ENCODE assay signal across 7 worm cellular contexts in genomic region chrX:4587934-4588333, ce11.
TF ChIP-seq lines count a peak whose summit lies in the region.

No protein-coding gene starts in this region.

TF ChIP-seq in whole organism, L1 larva, 84 proteins besides CTCF, POLR2A, EP300 and RAD21 (continues in another document):
- TF ChIP-seq zip-4 (GFP tag; optimal IDR thresholded peaks at IDR 0.05; lab: Kevin White, UChicago), result no peak
- TF ChIP-seq lin-35 (GFP tag; optimal IDR thresholded peaks at IDR 0.05; lab: Kevin White, UChicago), result peak; percentile 10 to 60
- no peak for TF ChIP-seq nhr-85 (tag; lab: Kevin White, UChicago)
- TF ChIP-seq lin-13 (GFP tag; optimal IDR thresholded peaks at IDR 0.05; lab: Kevin White, UChicago), result peak; percentile 45
- peak; percentile 54 for TF ChIP-seq nhr-47 (tag; optimal IDR thresholded peaks at IDR 0.05; lab: Kevin White, UChicago)
- no peak for TF ChIP-seq nhr-12 (tag; optimal IDR thresholded peaks at IDR 0.05; lab: Kevin White, UChicago)
- TF ChIP-seq mef-2 (tag; optimal IDR thresholded peaks at IDR 0.05; lab: Kevin White, UChicago), result no peak
- TF ChIP-seq mdl-1 (tag; optimal IDR thresholded peaks at IDR 0.05; lab: Kevin White, UChicago), result peak in 1 of 2 experiments; percentile 14
- TF ChIP-seq xbp-1 (tag; optimal IDR thresholded peaks at IDR 0.05; lab: Kevin White, UChicago), result peak; percentile 66
- peak; percentile 80 for TF ChIP-seq mep-1 (tag; optimal IDR thresholded peaks at IDR 0.05; lab: Kevin White, UChicago)
- TF ChIP-seq sup-37 (GFP tag; optimal IDR thresholded peaks at IDR 0.05; lab: Kevin White, UChicago), result no peak
- peak; percentile 60 for TF ChIP-seq nhr-71 (tag; optimal IDR thresholded peaks at IDR 0.05; lab: Kevin White, UChicago)
- TF ChIP-seq swsn-7 (tag; optimal IDR thresholded peaks at IDR 0.05; lab: Kevin White, UChicago), result peak; percentile 53

TF ChIP-seq in whole organism, L2 larva, 48 proteins besides CTCF, POLR2A, EP300 and RAD21 (continues in another document):
- TF ChIP-seq nhr-237 (tag; optimal IDR thresholded peaks at IDR 0.05; lab: Kevin White, UChicago) (no peak), C34F6.9 (tag; optimal IDR thresholded peaks at IDR 0.05; lab: Kevin White, UChicago) (peak; percentile 63), nhr-23 (tag; optimal IDR thresholded peaks at IDR 0.05; lab: Kevin White, UChicago) (no peak), Y55F3AM.14 (GFP tag; optimal IDR thresholded peaks at IDR 0.05; lab: Kevin White, UChicago) (no peak), unc-55 (GFP tag; optimal IDR thresholded peaks at IDR 0.05; lab: Kevin White, UChicago) (peak; percentile 67), nhr-129 (tag; optimal IDR thresholded peaks at IDR 0.05; lab: Kevin White, UChicago) (peak; percentile 44), sem-4 (tag; optimal IDR thresholded peaks at IDR 0.05; lab: Kevin White, UChicago) (peak; percentile 35), nhr-21 (tag; optimal IDR thresholded peaks at IDR 0.05; lab: Kevin White, UChicago) (peak; percentile 25), sma-3 (GFP tag; optimal IDR thresholded peaks at IDR 0.05; lab: Kevin White, UChicago) (peak; percentile 30), sma-9 (GFP tag; optimal IDR thresholded peaks at IDR 0.05; lab: Kevin White, UChicago) (peak; percentile 25), sma-9 (tag; optimal IDR thresholded peaks at IDR 0.05; lab: Kevin White, UChicago) (no peak), crh-2 (tag; optimal IDR thresholded peaks at IDR 0.05; lab: Kevin White, UChicago) (peak; percentile 53), nhr-10 (tag; optimal IDR thresholded peaks at IDR 0.05; lab: Kevin White, UChicago) (no peak)

TF ChIP-seq in whole organism, L3 larva, 47 proteins besides CTCF, POLR2A, EP300 and RAD21:
- TF ChIP-seq elt-2 (tag; optimal IDR thresholded peaks at IDR 0.05; lab: Kevin White, UChicago), result peak; percentile 12
- peak; percentile 54 for TF ChIP-seq nfya-1 (tag; optimal IDR thresholded peaks at IDR 0.05; lab: Kevin White, UChicago; ENCODE audit: insufficient read depth)
- peak; percentile 2 for TF ChIP-seq ceh-28 (tag; optimal IDR thresholded peaks at IDR 0.05; lab: Kevin White, UChicago)
- TF ChIP-seq egl-5 (tag; optimal IDR thresholded peaks at IDR 0.05; lab: Kevin White, UChicago), result peak; percentile 13
- no peak for TF ChIP-seq ceh-16 (tag; optimal IDR thresholded peaks at IDR 0.05; lab: Kevin White, UChicago)
- peak; percentile 55 for TF ChIP-seq hmg-11 (tag; optimal IDR thresholded peaks at IDR 0.05; lab: Kevin White, UChicago)
- no peak for TF ChIP-seq ztf-11 (tag; optimal IDR thresholded peaks at IDR 0.05; lab: Kevin White, UChicago)
- TF ChIP-seq sea-2 (GFP tag; optimal IDR thresholded peaks at IDR 0.05; lab: Kevin White, UChicago), result no peak
- TF ChIP-seq lin-15B (tag; optimal IDR thresholded peaks at IDR 0.05; lab: Kevin White, UChicago), result peak; percentile 44
- TF ChIP-seq nhr-25 (tag; optimal IDR thresholded peaks at IDR 0.05; lab: Kevin White, UChicago), result peak; percentile 59
- TF ChIP-seq pha-4 (tag; optimal IDR thresholded peaks at IDR 0.05; lab: Kevin White, UChicago), result peak; percentile 61
- peak; percentile 53 for TF ChIP-seq nhr-23 (tag; optimal IDR thresholded peaks at IDR 0.05; lab: Kevin White, UChicago)

TF ChIP-seq in whole organism, L4 larva, 104 proteins besides CTCF, POLR2A, EP300 and RAD21 (continues in another document):
- TF ChIP-seq hmg-1.1 (GFP tag; IDR thresholded peaks at IDR 0.05; lab: Robert Waterston, UW) (peak; percentile 62; the same call in 1 of the 2 replicates), unc-62 (GFP tag; optimal IDR thresholded peaks at IDR 0.05 in 1 of 2; lab: Kevin White, UChicago) (no peak), unc-62 (tag; optimal IDR thresholded peaks at IDR 0.05; lab: Kevin White, UChicago) (no peak), dve-1 (tag; optimal IDR thresholded peaks at IDR 0.05; lab: Kevin White, UChicago; ENCODE audit: insufficient read depth) (peak; percentile 43), aha-1 (tag; lab: Kevin White, UChicago) (peak; percentile 17), dmd-6 (GFP tag; IDR thresholded peaks at IDR 0.05; lab: Robert Waterston, UW) (peak; percentile 31; the same call in 1 of the 2 replicates), ztf-11 (tag; optimal IDR thresholded peaks at IDR 0.05; lab: Kevin White, UChicago) (no peak), cey-2 (tag; optimal IDR thresholded peaks at IDR 0.05; lab: Kevin White, UChicago; ENCODE audit: borderline replicate concordance, insufficient read depth) (no peak), saeg-2 (GFP tag; IDR thresholded peaks at IDR 0.05; lab: Robert Waterston, UW) (no peak), ama-1 (optimal IDR thresholded peaks at IDR 0.05; lab: Kevin White, UChicago) (no peak), madf-5 (GFP tag; IDR thresholded peaks at IDR 0.05; lab: Robert Waterston, UW) (no peak), hlh-11 (tag; optimal IDR thresholded peaks at IDR 0.05; lab: Kevin White, UChicago) (peak; percentile 43), lin-13 (GFP tag; optimal IDR thresholded peaks at IDR 0.05; lab: Kevin White, UChicago) (peak; percentile 4), rbr-2 (tag; optimal IDR thresholded peaks at IDR 0.05; lab: Kevin White, UChicago) (peak; percentile 65)

TF ChIP-seq in whole organism, late embryonic, 69 proteins besides CTCF, POLR2A, EP300 and RAD21:
- TF ChIP-seq unc-42 (tag; optimal IDR thresholded peaks at IDR 0.05; lab: Kevin White, UChicago), result peak; percentile 61
- no peak for TF ChIP-seq hlh-15 (tag; optimal IDR thresholded peaks at IDR 0.05; lab: Kevin White, UChicago)
- TF ChIP-seq elt-2 (tag; optimal IDR thresholded peaks at IDR 0.05; lab: Kevin White, UChicago), result peak; percentile 6
- TF ChIP-seq ceh-2 (tag; optimal IDR thresholded peaks at IDR 0.05; lab: Kevin White, UChicago), result no peak
- TF ChIP-seq ceh-34 (tag; optimal IDR thresholded peaks at IDR 0.05; lab: Kevin White, UChicago), result no peak
- no peak for TF ChIP-seq ceh-14 (tag; optimal IDR thresholded peaks at IDR 0.05; lab: Kevin White, UChicago)
- no peak for TF ChIP-seq unc-86 (tag; optimal IDR thresholded peaks at IDR 0.05; lab: Kevin White, UChicago)
- TF ChIP-seq ceh-18 (tag; optimal IDR thresholded peaks at IDR 0.05; lab: Kevin White, UChicago), result no peak
- peak; percentile 28 for TF ChIP-seq nfya-1 (tag; optimal IDR thresholded peaks at IDR 0.05; lab: Kevin White, UChicago)

TF ChIP-seq in whole organism, mixed stage, embryonic, 35 proteins besides CTCF, POLR2A, EP300 and RAD21:
- peak; percentile 48 for TF ChIP-seq mep-1 (tag; optimal IDR thresholded peaks at IDR 0.05; lab: Kevin White, UChicago)
- peak; percentile 18 for TF ChIP-seq hlh-1 (tag; optimal IDR thresholded peaks at IDR 0.05; lab: Kevin White, UChicago)
- peak; percentile 63 for TF ChIP-seq lin-13 (tag; optimal IDR thresholded peaks at IDR 0.05; lab: Kevin White, UChicago)
- peak; percentile 41 for TF ChIP-seq lsy-2 (tag; optimal IDR thresholded peaks at IDR 0.05; lab: Kevin White, UChicago)
- peak; percentile 68 for TF ChIP-seq ces-1 (GFP tag; optimal IDR thresholded peaks at IDR 0.05; lab: Kevin White, UChicago)
- no peak for TF ChIP-seq nhr-76 (tag; optimal IDR thresholded peaks at IDR 0.05; lab: Kevin White, UChicago)
- TF ChIP-seq blmp-1 (tag; optimal IDR thresholded peaks at IDR 0.05; lab: Kevin White, UChicago), result no peak
TF ChIP-seq in whole organism, mixed stage, embryonic: peak in this region for 5.

TF ChIP-seq in whole organism, young adult, 124 proteins besides CTCF, POLR2A, EP300 and RAD21 (continues in another document):
- no peak for TF ChIP-seq F23B12.7 (tag; optimal IDR thresholded peaks at IDR 0.05; lab: Kevin White, UChicago; ENCODE audit: insufficient read depth)
- TF ChIP-seq fkh-3 (tag; optimal IDR thresholded peaks at IDR 0.05; lab: Kevin White, UChicago), result no peak
- TF ChIP-seq hmg-1.2 (GFP tag; IDR thresholded peaks at IDR 0.05; lab: Robert Waterston, UW), result no peak
- TF ChIP-seq let-607 (tag; optimal IDR thresholded peaks at IDR 0.05; lab: Kevin White, UChicago), result peak; percentile 50 to 63
- no peak for TF ChIP-seq sptf-2 (GFP tag; optimal IDR thresholded peaks at IDR 0.05; lab: Kevin White, UChicago)
- TF ChIP-seq snpc-1.1 (tag; optimal IDR thresholded peaks at IDR 0.05; lab: Kevin White, UChicago; ENCODE audit: insufficient read depth), result no peak
- TF ChIP-seq F37B4.10 (GFP tag; IDR thresholded peaks at IDR 0.05; lab: Robert Waterston, UW), result no peak
- no peak for TF ChIP-seq bed-2 (GFP tag; IDR thresholded peaks at IDR 0.05; lab: Robert Waterston, UW)
- TF ChIP-seq ceh-58 (GFP tag; IDR thresholded peaks at IDR 0.05; lab: Robert Waterston, UW), result no peak
- TF ChIP-seq xnd-1 (tag; optimal IDR thresholded peaks at IDR 0.05; lab: Kevin White, UChicago), result no peak
- TF ChIP-seq mxl-1 (tag; optimal IDR thresholded peaks at IDR 0.05; lab: Kevin White, UChicago), result no peak
- TF ChIP-seq ceh-27 (GFP tag; optimal IDR thresholded peaks at IDR 0.05; lab: Kevin White, UChicago), result no peak
- TF ChIP-seq aptf-2 (GFP tag; conservative IDR thresholded peaks at IDR 0.05; lab: Robert Waterston, UW), result no peak
- no peak for TF ChIP-seq snpc-4 (GFP tag; optimal IDR thresholded peaks at IDR 0.05; lab: Kevin White, UChicago)
- peak in 1 of 4 experiments; percentile 29 for TF ChIP-seq snpc-4 (tag; optimal IDR thresholded peaks at IDR 0.05; lab: Kevin White, UChicago)
- peak; percentile 54 for TF ChIP-seq nhr-80 (tag; optimal IDR thresholded peaks at IDR 0.05; lab: Kevin White, UChicago)
- TF ChIP-seq F57A8.1 (GFP tag; optimal IDR thresholded peaks at IDR 0.05; lab: Kevin White, UChicago), result no peak
- no peak for TF ChIP-seq rpc-1 (optimal IDR thresholded peaks at IDR 0.05; lab: Kevin White, UChicago)
- TF ChIP-seq rpc-1 (tag; optimal IDR thresholded peaks at IDR 0.05; lab: Kevin White, UChicago), result no peak
- TF ChIP-seq F49E8.2 (tag; optimal IDR thresholded peaks at IDR 0.05; lab: Kevin White, UChicago; ENCODE audit: insufficient read depth), result no peak
- TF ChIP-seq F33H1.4 (GFP tag; IDR thresholded peaks at IDR 0.05; lab: Robert Waterston, UW), result no peak
- TF ChIP-seq attf-3 (GFP tag; conservative IDR thresholded peaks at IDR 0.05; lab: Robert Waterston, UW), result no peak
- TF ChIP-seq bed-1 (GFP tag; IDR thresholded peaks at IDR 0.05; lab: Robert Waterston, UW), result no peak
- TF ChIP-seq egl-44 (GFP tag; IDR thresholded peaks at IDR 0.05; lab: Robert Waterston, UW), result no peak
- TF ChIP-seq attf-5 (GFP tag; optimal IDR thresholded peaks at IDR 0.05; lab: Kevin White, UChicago), result peak; percentile 7
- TF ChIP-seq Y53G8AR.9 (GFP tag; conservative IDR thresholded peaks at IDR 0.05; lab: Robert Waterston, UW), result no peak
- TF ChIP-seq ekl-4 (GFP tag; IDR thresholded peaks at IDR 0.05; lab: Robert Waterston, UW), result no peak
- TF ChIP-seq ama-1 (optimal IDR thresholded peaks at IDR 0.05; lab: Kevin White, UChicago), result no peak
- no peak for TF ChIP-seq ama-1 (GFP tag; optimal IDR thresholded peaks at IDR 0.05; lab: Kevin White, UChicago)
- no peak for TF ChIP-seq lin-54 (GFP tag; optimal IDR thresholded peaks at IDR 0.05; lab: Kevin White, UChicago)
- TF ChIP-seq ceh-79 (tag; optimal IDR thresholded peaks at IDR 0.05; lab: Kevin White, UChicago), result no peak
- TF ChIP-seq ztf-6 (GFP tag; IDR thresholded peaks at IDR 0.05; lab: Robert Waterston, UW), result no peak
- TF ChIP-seq let-526 (GFP tag; IDR thresholded peaks at IDR 0.05; lab: Robert Waterston, UW), result no peak
